Fruit fly (Drosophila melanogaster) whole organism, larva: ENCODE measurements around the gene CG10845.

ENCODE experiments used
- noc ChIP-seq: fragments of 200-800 bp; sonication (Bioruptor generic); optimal IDR thresholded peaks from 3 replicates; lab custom pipeline; 2019; ENCODE audit warnings: missing biosample characterization, mild to moderate bottlenecking, missing genetic modification characterization, moderate library complexity

Gene CG10845

dm6 chr3R:24917814-24918636 is 17.1 kb downstream of the CG10845 start, which contains the start of the genes PIG-S, sud1 and CG11168:
PIG-S (minus strand) TSS chr3R:24917864.
sud1 (minus strand) TSS chr3R:24917864.
CG11168 (plus strand) TSS chr3R:24918106.
- TF ChIP-seq noc (tag; lab: Kevin White, UChicago) = peak; percentile 50

- no peak for TF ChIP-seq noc (tag; lab: Kevin White, UChicago)
These were observed 21.4 kb downstream of the CG10845 start, which contains the start of gene Mink for dm6 chr3R:24922270-24922669. Mink (plus strand) TSS chr3R:24922473.

dm6 chr3R:24924916-24925315 is 24.0 kb downstream of the CG10845 start, which contains the start of gene Trf4-2:
Trf4-2 (plus strand) TSS chr3R:24925216.
- TF ChIP-seq noc (tag; lab: Kevin White, UChicago) = no peak

dm6 chr3R:24926752-24927320 is 25.9 kb downstream of the CG10845 start:
- no peak for TF ChIP-seq noc (tag; lab: Kevin White, UChicago)

dm6 chr3R:24931856-24932255 is 30.9 kb downstream of the CG10845 start, which contains the start of gene CG11771:
CG11771 (plus strand) TSS chr3R:24932010.
- no peak for TF ChIP-seq noc (tag; lab: Kevin White, UChicago)

dm6 chr3R:24934542-24934941 is 33.6 kb downstream of the CG10845 start:
- TF ChIP-seq noc (tag; lab: Kevin White, UChicago) = peak; percentile 14

dm6 chr3R:24935758-24936157 is 34.8 kb downstream of the CG10845 start:
- TF ChIP-seq noc (tag; lab: Kevin White, UChicago) = no peak

dm6 chr3R:24938049-24938448 is 37.1 kb downstream of the CG10845 start, which contains the start of gene Osbp:
Osbp (minus strand) TSS chr3R:24938222.
- peak; percentile 2 for TF ChIP-seq noc (tag; lab: Kevin White, UChicago)

- TF ChIP-seq noc (tag; lab: Kevin White, UChicago) = peak; percentile 59
These were observed 44.3 kb downstream of the CG10845 start, which contains the start of the genes ssh and Nmnat for dm6 chr3R:24944920-24945853. ssh (minus strand) TSS chr3R:24944956. Nmnat (plus strand) TSS chr3R:24945237.

dm6 chr3R:24947332-24947731 is 46.4 kb downstream of the CG10845 start, which contains the start of gene mah:
mah (plus strand) TSS chr3R:24947632.
- no peak for TF ChIP-seq noc (tag; lab: Kevin White, UChicago)
